Worm (Caenorhabditis elegans) whole organism, late embryonic: Measurements from ENCODE around the gene E04F6.10.

ENCODE experiments used
- hlh-6 ChIP-seq: sonication (generic microtip); optimal IDR thresholded peaks from 2 replicates; lab custom pipeline; 2016; ENCODE audit warnings: missing genotype, missing genetic modification characterization, missing compliant biosample characterization
- nfya-1 ChIP-seq: sonication (generic microtip); optimal IDR thresholded peaks from 2 replicates; lab custom pipeline; 2017; ENCODE audit warnings: missing genetic modification characterization, mild to moderate bottlenecking, missing compliant biosample characterization, antibody characterized with exemption, moderate library complexity
- pha-2 ChIP-seq: sonication (generic microtip); optimal IDR thresholded peaks from 2 replicates; lab custom pipeline; 2017; ENCODE audit warnings: mild to moderate bottlenecking, missing genetic modification characterization, missing compliant biosample characterization
- syd-9 ChIP-seq: sonication (generic microtip); optimal IDR thresholded peaks from 2 replicates; lab custom pipeline; 2016; ENCODE audit warnings: mild to moderate bottlenecking, missing genetic modification characterization, moderate library complexity, missing compliant biosample characterization
- unc-3 ChIP-seq, 2 experiments: fragments of 200-800 bp in 1 of 2; sonication (Bioruptor generic) in 1 of 2; sonication (generic microtip) in 1 of 2; conservative IDR thresholded peaks in 1 of 2; optimal IDR thresholded peaks in 1 of 2; 2 replicates each; pipeline versions ENCODE4 v1.3.6 to Lab custom; 2016 to 2022; ENCODE audit warnings: missing compliant biosample characterization in 2 of 2, missing genetic modification characterization in 2 of 2, missing genetic modification reagents in 1 of 2

- no peak for TF ChIP-seq hlh-6
- TF ChIP-seq nfya-1: no peak
- no peak for TF ChIP-seq pha-2
- TF ChIP-seq unc-3 (GFP tag; conservative IDR thresholded peaks at IDR 0.05; lab: Robert Waterston, UW): no peak
- no peak for TF ChIP-seq unc-3 (tag; optimal IDR thresholded peaks at IDR 0.05; lab: Kevin White, UChicago)
- no peak for TF ChIP-seq syd-9 (tag; lab: Kevin White, UChicago)
These were observed 25.8 kb upstream of the E04F6.10 start for ce11 chrII:7242754-7243153.
